Worm (Caenorhabditis elegans) whole organism, L4 larva: ENCODE results near the gene F28C6.8.

Experiments used
- Y105C5A.15 ChIP-seq: fragments of 200-800 bp; sonication (Bioruptor generic); IDR thresholded peaks from 2 replicates; pipeline ENCODE4 v1.3.6; 2022; ENCODE audit warnings: missing genetic modification characterization, missing compliant biosample characterization
- Y75B8A.6 ChIP-seq: fragments of 200-800 bp; sonication (Bioruptor generic); IDR thresholded peaks from 2 replicates; pipeline ENCODE4 v1.3.6; 2022; ENCODE audit warnings: missing genetic modification reagents, missing genetic modification characterization, missing compliant biosample characterization
- mdl-1 ChIP-seq, 2 experiments: fragments of 150-350 bp in 1 of 2; sonication (generic microtip) in 1 of 2; optimal IDR thresholded peaks; 2 replicates each; lab custom pipeline; 2014 to 2017; ENCODE audit warnings: missing biosample characterization in 2 of 2, missing genetic modification characterization in 2 of 2
- mes-2 ChIP-seq: sonication (generic microtip); optimal IDR thresholded peaks from 2 replicates; lab custom pipeline; 2016; ENCODE audit warnings: missing genotype, mild to moderate bottlenecking, missing genetic modification characterization, missing compliant biosample characterization; ENCODE audit not compliant: poor library complexity, severe bottlenecking

- TF ChIP-seq Y105C5A.15 = no peak
- no peak for TF ChIP-seq mes-2 (tag; lab: Kevin White, UChicago)
- TF ChIP-seq Y75B8A.6 (GFP tag; lab: Robert Waterston, UW) = no peak
- no peak for TF ChIP-seq mdl-1 (tag; optimal IDR thresholded peaks at IDR 0.05; lab: Kevin White, UChicago)
Measured at ce11 chrII:8623396-8623795, 16.7 kb downstream of the F28C6.8 start, which contains the start of gene T22C8.4.
